Fruit fly (Drosophila melanogaster): Measurements from ENCODE around the gene CG9801.

The CG9801 gene

DNA sequence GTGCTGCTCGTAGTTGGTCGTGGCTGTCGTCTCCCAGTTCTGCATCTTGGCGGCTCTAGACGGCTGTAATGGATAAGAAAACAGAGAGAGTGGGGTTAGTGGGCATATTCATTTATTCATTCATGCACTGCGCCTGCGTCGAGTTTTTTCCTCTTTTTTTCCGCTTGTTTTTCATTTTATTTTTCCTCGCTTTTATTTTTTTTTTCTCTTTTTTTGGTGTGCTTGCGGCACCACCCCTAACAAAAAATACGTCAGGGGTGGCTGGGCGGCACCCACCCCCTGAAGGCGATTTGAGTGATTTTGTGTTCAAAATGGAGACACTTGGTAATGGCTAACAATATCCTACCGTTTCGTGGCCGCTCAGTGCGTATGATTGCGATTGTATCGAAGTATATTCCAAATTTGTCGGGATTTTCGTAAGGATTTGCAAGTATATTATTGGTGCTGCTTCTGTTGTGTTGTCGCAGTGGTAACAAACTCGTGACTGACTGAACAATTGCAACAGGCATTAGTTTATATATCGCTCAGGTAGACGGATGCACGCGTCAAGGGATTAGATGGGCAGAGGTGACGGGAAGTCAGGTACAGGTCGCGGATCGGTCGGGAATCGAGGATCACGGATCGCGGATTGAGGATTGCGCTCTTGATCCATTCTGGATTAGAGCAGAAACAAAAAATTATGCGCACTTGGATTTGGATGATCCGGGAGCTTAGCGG lies 53.2 kb downstream of the CG9801 start (continued):
- no peak for TF ChIP-seq Abd-B (GFP tag; optimal IDR thresholded peaks at IDR 0.05)
- no peak for TF ChIP-seq CG6683 (GFP tag; optimal IDR thresholded peaks at IDR 0.05)
- TF ChIP-seq dmrt99B (tag; optimal IDR thresholded peaks at IDR 0.05) = no peak
- TF ChIP-seq lola (GFP tag; optimal IDR thresholded peaks at IDR 0.05) = no peak
- no peak for TF ChIP-seq Bteb2 (GFP tag; optimal IDR thresholded peaks at IDR 0.05)
- TF ChIP-seq CG11085 (GFP tag; IDR thresholded peaks at IDR 0.05) = no peak
- no peak for TF ChIP-seq CG2199 (GFP tag; IDR thresholded peaks at IDR 0.05)
- no peak for TF ChIP-seq CG12769 (tag; optimal IDR thresholded peaks at IDR 0.05)
- TF ChIP-seq CG17568 (GFP tag; optimal IDR thresholded peaks at IDR 0.05) = peak; percentile 44
- no peak for TF ChIP-seq CG6791 (GFP tag; IDR thresholded peaks at IDR 0.05; ENCODE audit: partially characterized antibody)
- no peak for TF ChIP-seq bowl (GFP tag; IDR thresholded peaks at IDR 0.05)
- no peak for TF ChIP-seq CG10431 (GFP tag; optimal IDR thresholded peaks at IDR 0.05)
- no peak for TF ChIP-seq Mad (GFP tag; optimal IDR thresholded peaks at IDR 0.05)
- TF ChIP-seq gem (tag; optimal IDR thresholded peaks at IDR 0.05) = no peak
- no peak for TF ChIP-seq ken (GFP tag; IDR thresholded peaks at IDR 0.05)
- TF ChIP-seq scrt (GFP tag; optimal IDR thresholded peaks at IDR 0.05) = peak; percentile 37
- TF ChIP-seq CG3281 (GFP tag; optimal IDR thresholded peaks at IDR 0.05) = no peak
- TF ChIP-seq CG2120 (GFP tag; optimal IDR thresholded peaks at IDR 0.05) = no peak
- peak; percentile 48; the same call in 1 of the 2 replicates for TF ChIP-seq toy (GFP tag; IDR thresholded peaks at IDR 0.05)
- TF ChIP-seq Mes4 (GFP tag; optimal IDR thresholded peaks at IDR 0.05) = no peak
- 0 out of 2 replicates have a peak, but pooled peaks have one; percentile 17 for TF ChIP-seq sens-2 (GFP tag; IDR thresholded peaks at IDR 0.05)
- TF ChIP-seq Sin3A (optimal IDR thresholded peaks at IDR 0.05) = no peak
- TF ChIP-seq pan (optimal IDR thresholded peaks at IDR 0.05) = no peak
- TF ChIP-seq pan (GFP tag; optimal IDR thresholded peaks at IDR 0.05 in 1 of 2, IDR thresholded peaks at IDR 0.05 in 1 of 2) = peak in 1 of 2 experiments; percentile 20
- peak; percentile 36; the same call in 1 of the 2 replicates for TF ChIP-seq NFAT (GFP tag; IDR thresholded peaks at IDR 0.05)
- TF ChIP-seq CG18619 (GFP tag; optimal IDR thresholded peaks at IDR 0.05) = peak; percentile 29
- TF ChIP-seq zen (tag; optimal IDR thresholded peaks at IDR 0.05) = no peak
- TF ChIP-seq wor (GFP tag; IDR thresholded peaks at IDR 0.05) = no peak
- no peak for TF ChIP-seq CG11723 (GFP tag; optimal IDR thresholded peaks at IDR 0.05)
- TF ChIP-seq Lhr (GFP tag; optimal IDR thresholded peaks at IDR 0.05) = no peak
- no peak for TF ChIP-seq Dll (GFP tag; IDR thresholded peaks at IDR 0.05; ENCODE audit: partially characterized antibody)
- no peak for TF ChIP-seq Oli (tag; optimal IDR thresholded peaks at IDR 0.05)
- TF ChIP-seq sqz (GFP tag; optimal IDR thresholded peaks at IDR 0.05) = peak; percentile 93
- TF ChIP-seq CG13775 (GFP tag; optimal IDR thresholded peaks at IDR 0.05) = peak; percentile 17
- no peak for TF ChIP-seq CG31388 (GFP tag; optimal IDR thresholded peaks at IDR 0.05)
- TF ChIP-seq amos (GFP tag; IDR thresholded peaks at IDR 0.05; ENCODE audit: partially characterized antibody) = no peak
- peak; percentile 80 for TF ChIP-seq Hmr (GFP tag; optimal IDR thresholded peaks at IDR 0.05)
- TF ChIP-seq CG2889 (GFP tag; IDR thresholded peaks at IDR 0.05) = no peak
- no peak for TF ChIP-seq CG11093 (GFP tag; IDR thresholded peaks at IDR 0.05)
- no peak for TF ChIP-seq HLH4C (GFP tag; IDR thresholded peaks at IDR 0.05; ENCODE audit: partially characterized antibody)
- no peak for TF ChIP-seq Dip3 (GFP tag; optimal IDR thresholded peaks at IDR 0.05)
- peak; percentile 89 for TF ChIP-seq z (GFP tag; IDR thresholded peaks at IDR 0.05)
- TF ChIP-seq CG6765 (GFP tag; optimal IDR thresholded peaks at IDR 0.05) = peak; percentile 89
- peak; percentile 45 for TF ChIP-seq CG10543 (GFP tag; optimal IDR thresholded peaks at IDR 0.05)
- no peak for TF ChIP-seq hbn (GFP tag; IDR thresholded peaks at IDR 0.05; ENCODE audit: partially characterized antibody)
- no peak for TF ChIP-seq cwo (GFP tag; optimal IDR thresholded peaks at IDR 0.05)
- TF ChIP-seq MTF-1 (GFP tag; optimal IDR thresholded peaks at IDR 0.05; ENCODE audit: borderline replicate concordance) = peak; percentile 9
- no peak for TF ChIP-seq ab (GFP tag; optimal IDR thresholded peaks at IDR 0.05)
- TF ChIP-seq chif (GFP tag; optimal IDR thresholded peaks at IDR 0.05) = no peak
